Fruit fly (Drosophila melanogaster) whole organism, pupa: ENCODE measurements around the gene CG43618.

Experiments used
- CG10348 ChIP-seq: fragments of 200-800 bp; sonication (Bioruptor generic); IDR thresholded peaks from 2 replicates; pipeline ENCODE4 v1.3.6; 2022; ENCODE audit warnings: missing biosample characterization, missing genetic modification characterization
- CG12605 ChIP-seq: fragments of 200-800 bp; sonication (Bioruptor generic); IDR thresholded peaks from 2 replicates; pipeline ENCODE4 v1.3.6; 2022; ENCODE audit warnings: missing biosample characterization, missing genetic modification characterization
- CG13204 ChIP-seq: fragments of 200-800 bp; sonication (Bioruptor generic); optimal IDR thresholded peaks from 2 replicates; lab custom pipeline; 2018; ENCODE audit warnings: missing biosample characterization, mild to moderate bottlenecking, missing genetic modification characterization, moderate library complexity
- CG14655 ChIP-seq: fragments of 200-800 bp; sonication (Bioruptor generic); optimal IDR thresholded peaks from 3 replicates; lab custom pipeline; 2017; ENCODE audit warnings: mild to moderate bottlenecking, missing biosample characterization, missing genetic modification reagents, missing genetic modification characterization
- CG15710 ChIP-seq: fragments of 200-800 bp; sonication (Bioruptor generic); optimal IDR thresholded peaks from 2 replicates; lab custom pipeline; 2018; ENCODE audit warnings: missing biosample characterization, mild to moderate bottlenecking, missing genetic modification characterization, moderate library complexity
- CG17806 ChIP-seq: fragments of 200-800 bp; sonication (Bioruptor generic); optimal IDR thresholded peaks from 2 replicates; lab custom pipeline; 2018; ENCODE audit warnings: missing biosample characterization, mild to moderate bottlenecking, missing genetic modification characterization, moderate library complexity
- CG32121 ChIP-seq: fragments of 200-800 bp; sonication (Bioruptor generic); IDR thresholded peaks from 2 replicates; pipeline ENCODE4 v1.3.6; 2022; ENCODE audit warnings: missing biosample characterization, missing genetic modification characterization
- CG34367 ChIP-seq: fragments of 200-800 bp; sonication (Bioruptor generic); optimal IDR thresholded peaks from 2 replicates; lab custom pipeline; 2018; ENCODE audit warnings: missing biosample characterization, mild to moderate bottlenecking, missing genetic modification characterization
- CG4496 ChIP-seq: fragments of 200-800 bp; sonication (Bioruptor generic); IDR thresholded peaks from 3 replicates; pipeline ENCODE4 v1.3.6; 2022; ENCODE audit warnings: missing biosample characterization, missing genetic modification characterization
- CG8159 ChIP-seq: fragments of 200-800 bp; sonication (Bioruptor generic); optimal IDR thresholded peaks from 3 replicates; lab custom pipeline; 2018; ENCODE audit warnings: missing biosample characterization, mild to moderate bottlenecking, missing genetic modification characterization, moderate library complexity
- CG8301 ChIP-seq: fragments of 200-800 bp; sonication (Bioruptor generic); optimal IDR thresholded peaks from 2 replicates; lab custom pipeline; 2018; ENCODE audit warnings: missing biosample characterization, mild to moderate bottlenecking, missing genetic modification characterization
- CG9948 ChIP-seq: fragments of 200-800 bp; sonication (Bioruptor generic); optimal IDR thresholded peaks from 2 replicates; lab custom pipeline; 2018; ENCODE audit warnings: missing biosample characterization, mild to moderate bottlenecking, missing genetic modification characterization, moderate library complexity
- D1 ChIP-seq: fragments of 200-800 bp; sonication (Bioruptor generic); optimal IDR thresholded peaks from 2 replicates; lab custom pipeline; 2018; ENCODE audit warnings: missing biosample characterization, mild to moderate bottlenecking, missing genetic modification characterization, moderate library complexity
- EcR ChIP-seq: fragments of 200-800 bp; sonication (Bioruptor generic); optimal IDR thresholded peaks from 3 replicates; lab custom pipeline; 2019; ENCODE audit warnings: missing biosample characterization, missing genetic modification characterization, mild to moderate bottlenecking, moderate library complexity, missing genetic modification reagents
- Ets98B ChIP-seq: fragments of 200-800 bp; sonication (Bioruptor generic); IDR thresholded peaks from 2 replicates; pipeline ENCODE4 v1.3.6; 2022; ENCODE audit warnings: missing biosample characterization, missing genetic modification characterization
- Pif1A ChIP-seq: fragments of 200-800 bp; sonication (Bioruptor generic); optimal IDR thresholded peaks from 3 replicates; lab custom pipeline; 2016; ENCODE audit warnings: missing biosample characterization, missing genetic modification characterization
- Pif1B ChIP-seq: fragments of 200-800 bp; sonication (Bioruptor generic); optimal IDR thresholded peaks from 3 replicates; lab custom pipeline; 2016; ENCODE audit warnings: missing biosample characterization, missing genetic modification characterization
- Snoo ChIP-seq: fragments of 200-800 bp; sonication (Bioruptor generic); optimal IDR thresholded peaks from 3 replicates; lab custom pipeline; 2017; ENCODE audit warnings: missing biosample characterization, mild to moderate bottlenecking, missing genetic modification characterization, inconsistent platforms
- fd96Ca ChIP-seq: fragments of 200-800 bp; sonication (Bioruptor generic); IDR thresholded peaks from 3 replicates; pipeline ENCODE4 v1.3.6; 2022; ENCODE audit warnings: missing biosample characterization, missing genetic modification characterization
- gl ChIP-seq: fragments of 200-800 bp; sonication (Bioruptor generic); optimal IDR thresholded peaks from 2 replicates; lab custom pipeline; 2018; ENCODE audit warnings: missing biosample characterization, mild to moderate bottlenecking, missing genetic modification characterization
- rn ChIP-seq: fragments of 200-800 bp; sonication (Bioruptor generic); IDR thresholded peaks from 2 replicates; pipeline ENCODE4 v1.3.6; 2022; ENCODE audit warnings: missing biosample characterization, missing genetic modification characterization

Gene CG43618

dm6 chr3R:8013121-8014009 lies 35.6 kb upstream of the CG43618 start, which contains the start of the genes CG10435 and Pbp95:
Gene CG10435, minus strand, starts transcription at chr3R:8013201.
Gene Pbp95, plus strand, starts transcription at chr3R:8013791.
- TF ChIP-seq CG12605 (GFP tag; lab: Robert Waterston, UW) (no peak), CG9948 (no peak), CG17806 (tag; lab: Kevin White, UChicago) (peak; percentile 4), CG8301 (tag; lab: Kevin White, UChicago) (no peak), CG13204 (no peak), fd96Ca (peak; percentile 69; the same call in 2 of the 3 replicates), EcR (no peak), Ets98B (GFP tag; lab: Robert Waterston, UW) (peak; percentile 50), CG8159 (tag; lab: Kevin White, UChicago) (no peak), CG32121 (GFP tag; lab: Robert Waterston, UW) (no peak), CG10348 (no peak), CG14655 (GFP tag; lab: Kevin White, UChicago) (no peak), CG4496 (GFP tag; lab: Robert Waterston, UW) (peak; percentile 66), rn (GFP tag; lab: Robert Waterston, UW) (0 out of 2 replicates have a peak, but pooled peaks have one; percentile 11), Snoo (tag; lab: Kevin White, UChicago) (no peak), gl (tag; lab: Kevin White, UChicago) (no peak), Pif1B (no peak), CG34367 (tag; lab: Kevin White, UChicago) (no peak), D1 (no peak), CG15710 (tag; lab: Kevin White, UChicago) (no peak), Pif1A (no peak)

DNA sequence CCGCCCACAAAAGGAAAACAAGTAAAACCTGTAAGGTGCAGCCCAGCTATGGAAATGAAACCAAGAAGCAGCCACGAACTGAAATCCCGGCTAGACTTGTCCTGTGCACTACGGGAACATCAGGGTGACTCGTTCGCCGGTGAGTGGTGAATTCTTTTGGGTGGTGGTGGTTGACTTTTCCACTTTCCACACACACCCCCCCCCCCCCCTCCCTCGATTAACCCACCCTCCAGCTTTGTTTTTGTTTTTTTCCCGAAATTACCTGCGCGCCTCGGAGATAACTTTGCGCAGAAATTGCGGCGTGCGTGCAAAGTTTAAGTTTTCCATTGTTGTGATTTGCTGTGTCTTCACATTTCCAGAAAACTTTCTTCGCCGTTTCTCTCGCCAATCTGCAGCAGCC lies 22.5 kb upstream of the CG43618 start:
- TF ChIP-seq CG12605 (GFP tag; lab: Robert Waterston, UW) (no peak), CG8301 (tag; lab: Kevin White, UChicago) (no peak), CG32121 (GFP tag; lab: Robert Waterston, UW) (no peak), CG8159 (tag; lab: Kevin White, UChicago) (no peak), CG4496 (GFP tag; lab: Robert Waterston, UW) (no peak), Pif1A (no peak), CG14655 (GFP tag; lab: Kevin White, UChicago) (no peak), Snoo (tag; lab: Kevin White, UChicago) (no peak), D1 (no peak), CG15710 (tag; lab: Kevin White, UChicago) (no peak), rn (GFP tag; lab: Robert Waterston, UW) (no peak), Pif1B (no peak)

dm6 chr3R:8027203-8027688 lies 21.7 kb upstream of the CG43618 start:
- TF ChIP-seq CG4496 (GFP tag; lab: Robert Waterston, UW) (peak; percentile 43; the same call in 1 of the 3 replicates), CG10348 (0 out of 2 replicates have a peak, but pooled peaks have one; percentile 11), Pif1B (peak; percentile 86), Snoo (tag; lab: Kevin White, UChicago) (peak; percentile 85), CG13204 (peak; percentile 79), D1 (peak; percentile 85), rn (GFP tag; lab: Robert Waterston, UW) (no peak), CG32121 (GFP tag; lab: Robert Waterston, UW) (peak; percentile 63), CG12605 (GFP tag; lab: Robert Waterston, UW) (peak; percentile 62), Pif1A (peak; percentile 38), CG8159 (tag; lab: Kevin White, UChicago) (peak; percentile 91), CG15710 (tag; lab: Kevin White, UChicago) (peak; percentile 93), gl (tag; lab: Kevin White, UChicago) (no peak), CG34367 (tag; lab: Kevin White, UChicago) (peak; percentile 85), CG14655 (GFP tag; lab: Kevin White, UChicago) (peak; percentile 93), fd96Ca (no peak), Ets98B (GFP tag; lab: Robert Waterston, UW) (peak; percentile 65), CG17806 (tag; lab: Kevin White, UChicago) (peak; percentile 80), EcR (peak; percentile 43), CG9948 (peak; percentile 87), CG8301 (tag; lab: Kevin White, UChicago) (peak; percentile 55)

DNA sequence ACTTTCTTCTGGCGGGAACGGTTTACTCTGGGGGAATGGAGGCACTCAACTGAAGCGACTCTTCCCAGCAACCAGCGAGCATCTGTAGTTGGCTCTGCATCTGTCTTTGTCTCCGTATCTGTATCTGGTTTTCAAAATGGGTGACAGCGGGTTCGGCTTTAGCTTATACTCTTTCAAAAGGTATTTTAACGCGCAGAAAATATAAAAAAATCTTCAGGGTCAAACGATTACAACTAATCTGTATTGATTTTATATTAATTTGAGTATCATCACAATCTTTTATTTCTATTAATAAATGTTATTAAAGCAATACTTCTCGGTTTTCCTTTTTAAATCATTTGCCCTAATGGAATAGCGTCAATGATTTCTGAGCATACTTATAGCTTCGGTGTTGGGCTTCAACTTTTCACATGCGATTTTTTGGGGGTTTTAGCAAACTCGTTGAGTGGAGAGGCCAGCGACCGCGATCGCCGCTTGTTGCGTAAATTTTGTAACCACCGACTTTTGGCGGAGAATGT lies 19.4 kb upstream of the CG43618 start, which contains the start of gene ImpE3:
Gene ImpE3, minus strand, starts transcription at position 51 of the 518 bp plus-strand sequence.
- TF ChIP-seq Snoo (tag; lab: Kevin White, UChicago) (peak; percentile 72), EcR (peak; percentile 32), CG4496 (GFP tag; lab: Robert Waterston, UW) (no peak), Pif1B (peak; percentile 36), rn (GFP tag; lab: Robert Waterston, UW) (no peak), fd96Ca (no peak), CG8301 (tag; lab: Kevin White, UChicago) (peak; percentile 61), CG14655 (GFP tag; lab: Kevin White, UChicago) (peak; percentile 41), gl (tag; lab: Kevin White, UChicago) (no peak), CG15710 (tag; lab: Kevin White, UChicago) (peak; percentile 36), D1 (no peak), Ets98B (GFP tag; lab: Robert Waterston, UW) (peak; percentile 20; the same call in 1 of the 2 replicates), Pif1A (peak; percentile 43), CG17806 (tag; lab: Kevin White, UChicago) (peak; percentile 25), CG10348 (no peak), CG8159 (tag; lab: Kevin White, UChicago) (peak; percentile 36)
